Worm (Caenorhabditis elegans): Measurements from ENCODE around the gene C53A5.2.

C53A5.2 gene

DNA sequence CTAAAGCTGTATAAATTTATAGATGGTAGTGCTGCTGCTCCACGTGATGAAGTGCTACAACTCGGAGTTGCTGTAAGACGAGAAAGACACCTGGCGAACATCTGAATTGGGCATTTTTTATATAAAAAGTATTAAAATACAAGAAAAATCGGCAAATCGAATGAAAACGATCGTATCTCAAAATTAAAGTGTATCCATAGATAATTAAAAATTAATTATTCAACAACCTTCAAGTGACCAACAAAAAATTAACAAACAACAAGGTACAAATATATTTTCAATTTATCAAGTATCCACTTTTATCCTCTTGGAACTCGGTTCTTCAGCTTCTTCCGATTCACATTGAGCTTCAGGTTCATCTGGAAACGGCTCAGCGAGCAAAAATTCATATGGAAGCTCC, 3.7 kb downstream of the C53A5.2 start, which contains the start of gene R02D5.8:
TSS of gene R02D5.8 (minus strand) at position 101 of the 400 bp plus-strand sequence.
- TF ChIP-seq ham-2 (GFP tag; optimal IDR thresholded peaks at IDR 0.05) (no peak), nhr-2 (tag; optimal IDR thresholded peaks at IDR 0.05) (no peak), mep-1 (tag; optimal IDR thresholded peaks at IDR 0.05) (no peak), ceh-39 (tag; optimal IDR thresholded peaks at IDR 0.05) (no peak), sem-2 (GFP tag; optimal IDR thresholded peaks at IDR 0.05) (no peak), pha-4 (tag; optimal IDR thresholded peaks at IDR 0.05) (no peak), drap-1 (GFP tag; optimal IDR thresholded peaks at IDR 0.05) (no peak), flh-1 (GFP tag; optimal IDR thresholded peaks at IDR 0.05) (no peak), mab-5 (tag; optimal IDR thresholded peaks at IDR 0.05) (no peak), unc-62 (GFP tag; optimal IDR thresholded peaks at IDR 0.05) (no peak), lin-32 (GFP tag; optimal IDR thresholded peaks at IDR 0.05) (no peak), elt-1 (tag; optimal IDR thresholded peaks at IDR 0.05; ENCODE audit: borderline replicate concordance, insufficient read depth) (no peak), mls-2 (tag; optimal IDR thresholded peaks at IDR 0.05) (no peak), bed-3 (GFP tag; optimal IDR thresholded peaks at IDR 0.05) (no peak), zip-8 (tag; optimal IDR thresholded peaks at IDR 0.05) (no peak), lsy-2 (tag; optimal IDR thresholded peaks at IDR 0.05) (no peak), ces-1 (GFP tag; optimal IDR thresholded peaks at IDR 0.05) (no peak), hlh-1 (tag; optimal IDR thresholded peaks at IDR 0.05) (no peak), nhr-12 (tag; optimal IDR thresholded peaks at IDR 0.05) (no peak), sptf-1 (tag; optimal IDR thresholded peaks at IDR 0.05) (no peak)

- no peak for TF ChIP-seq unc-39 (tag; optimal IDR thresholded peaks at IDR 0.05)
- no peak for TF ChIP-seq zip-8 (tag; optimal IDR thresholded peaks at IDR 0.05)
- TF ChIP-seq nhr-237 (tag; optimal IDR thresholded peaks at IDR 0.05): no peak
- TF ChIP-seq nhr-2 (tag; optimal IDR thresholded peaks at IDR 0.05): no peak
- no peak for TF ChIP-seq cnd-1 (tag; optimal IDR thresholded peaks at IDR 0.05)
- no peak for TF ChIP-seq lin-13 (tag; optimal IDR thresholded peaks at IDR 0.05)
- TF ChIP-seq M03D4.4 (tag; optimal IDR thresholded peaks at IDR 0.05): no peak
Measured at ce11 chrV:14518010-14518409, 5.0 kb downstream of the C53A5.2 start, which contains the start of gene R02D5.6. R02D5.6 (minus strand) TSS chrV:14518110.

DNA sequence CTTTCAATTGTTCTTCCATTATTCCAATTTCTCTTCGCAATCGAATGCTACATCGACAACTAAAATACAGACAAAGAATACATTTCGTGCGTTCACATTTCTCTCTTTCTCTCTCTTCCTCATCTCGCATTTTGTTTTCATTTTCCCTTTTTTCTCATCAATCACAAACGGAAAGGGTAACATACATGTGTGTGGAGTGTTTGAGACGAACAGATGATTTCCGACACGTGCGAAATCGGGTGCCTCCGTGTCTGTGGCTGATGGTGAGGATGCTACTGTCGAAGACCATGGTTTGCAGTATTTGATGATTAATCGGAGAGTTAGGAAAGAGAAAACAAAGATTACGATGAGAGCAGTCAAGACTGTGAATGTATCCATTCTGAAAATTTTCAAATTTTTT, 12.3 kb downstream of the C53A5.2 start, which contains the start of gene R02D5.9:
TSS of gene R02D5.9 (minus strand) at position 378 of the 400 bp plus-strand sequence.
- TF ChIP-seq flh-1 (GFP tag; optimal IDR thresholded peaks at IDR 0.05): no peak
- no peak for TF ChIP-seq nhr-76 (tag; optimal IDR thresholded peaks at IDR 0.05)
- TF ChIP-seq ceh-43 (GFP tag; optimal IDR thresholded peaks at IDR 0.05): no peak
- TF ChIP-seq elt-1 (tag; optimal IDR thresholded peaks at IDR 0.05; ENCODE audit: borderline replicate concordance, insufficient read depth): no peak
- TF ChIP-seq pha-4 (tag; optimal IDR thresholded peaks at IDR 0.05): no peak
- TF ChIP-seq sptf-1 (tag; optimal IDR thresholded peaks at IDR 0.05): no peak
- no peak for TF ChIP-seq lin-13 (tag; optimal IDR thresholded peaks at IDR 0.05)
- TF ChIP-seq ces-1 (GFP tag; optimal IDR thresholded peaks at IDR 0.05): no peak
- no peak for TF ChIP-seq nhr-28 (tag; optimal IDR thresholded peaks at IDR 0.05)
- no peak for TF ChIP-seq blmp-1 (tag; optimal IDR thresholded peaks at IDR 0.05)
- TF ChIP-seq nhr-12 (tag; optimal IDR thresholded peaks at IDR 0.05): no peak
- no peak for TF ChIP-seq tbx-8 (GFP tag; optimal IDR thresholded peaks at IDR 0.05)
- TF ChIP-seq elt-3 (tag; optimal IDR thresholded peaks at IDR 0.05): no peak
- no peak for TF ChIP-seq ztf-11 (tag; optimal IDR thresholded peaks at IDR 0.05)
- TF ChIP-seq snpc-4 (tag; optimal IDR thresholded peaks at IDR 0.05): no peak

- TF ChIP-seq tbx-8 (GFP tag; optimal IDR thresholded peaks at IDR 0.05) (no peak), ham-2 (GFP tag; optimal IDR thresholded peaks at IDR 0.05) (no peak), mls-2 (tag; optimal IDR thresholded peaks at IDR 0.05) (no peak), mep-1 (tag; optimal IDR thresholded peaks at IDR 0.05) (no peak), sptf-1 (tag; optimal IDR thresholded peaks at IDR 0.05) (no peak), lin-13 (tag; optimal IDR thresholded peaks at IDR 0.05) (no peak)
Measured at ce11 chrV:14508556-14508955, 14.4 kb downstream of the C53A5.2 start.

DNA sequence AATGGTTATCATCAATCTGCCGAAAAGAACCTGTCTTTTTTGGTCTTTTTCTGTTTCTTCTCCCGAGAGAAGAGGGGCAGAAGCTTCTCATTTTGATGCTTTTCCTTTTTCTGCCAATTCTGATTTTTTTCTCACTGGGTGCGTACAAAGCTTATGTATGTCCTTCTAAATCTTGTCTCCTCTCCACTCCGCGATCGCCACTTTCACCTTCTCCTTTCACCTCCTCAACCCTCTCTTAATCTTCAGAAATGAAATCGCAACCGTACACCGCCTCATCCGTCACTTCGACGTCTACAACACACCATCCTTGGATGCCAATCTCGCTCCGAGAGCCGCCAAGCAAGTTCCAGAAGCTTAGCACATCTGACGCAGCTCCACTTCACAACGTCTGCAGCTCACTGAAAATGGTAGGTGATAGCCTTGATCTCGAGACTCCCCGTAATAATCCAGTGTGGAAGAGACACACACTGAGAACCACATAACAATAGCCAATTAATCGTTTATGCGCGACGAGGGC, 14.9 kb downstream of the C53A5.2 start, which contains the start of gene R02D5.1:
TSS of gene R02D5.1 (plus strand) at position 245 of the 517 bp plus-strand sequence.
- TF ChIP-seq ham-2 (GFP tag; optimal IDR thresholded peaks at IDR 0.05): peak; percentile 71
- TF ChIP-seq nhr-2 (tag; optimal IDR thresholded peaks at IDR 0.05): peak; percentile 2
- peak; percentile 56 for TF ChIP-seq drap-1 (GFP tag; optimal IDR thresholded peaks at IDR 0.05)
- TF ChIP-seq lin-13 (tag; optimal IDR thresholded peaks at IDR 0.05): no peak
- peak; percentile 95 for TF ChIP-seq blmp-1 (tag; optimal IDR thresholded peaks at IDR 0.05)
- TF ChIP-seq tbx-8 (GFP tag; optimal IDR thresholded peaks at IDR 0.05): no peak
- no peak for TF ChIP-seq nhr-28 (tag; optimal IDR thresholded peaks at IDR 0.05)
- peak; percentile 19 for TF ChIP-seq elt-1 (tag; optimal IDR thresholded peaks at IDR 0.05; ENCODE audit: borderline replicate concordance, insufficient read depth)
- peak; percentile 25 for TF ChIP-seq ces-1 (GFP tag; optimal IDR thresholded peaks at IDR 0.05)
- TF ChIP-seq cnd-1 (tag; optimal IDR thresholded peaks at IDR 0.05): peak; percentile 34
